Fruit fly (Drosophila melanogaster) whole organism, adult: ENCODE measurements around the gene CG10616.

Experiments used
- CG12768 ChIP-seq: fragments of 200-800 bp; sonication (Bioruptor generic); optimal IDR thresholded peaks from 2 replicates; lab custom pipeline; 2017; ENCODE audit warnings: missing biosample characterization, missing genetic modification characterization, mild to moderate bottlenecking, moderate library complexity, missing genetic modification reagents
- CG14711 ChIP-seq: fragments of 200-800 bp; sonication (Bioruptor generic); optimal IDR thresholded peaks from 2 replicates; lab custom pipeline; 2018; ENCODE audit warnings: missing biosample characterization, mild to moderate bottlenecking, missing genetic modification characterization, moderate library complexity
- CG5204 ChIP-seq: fragments of 200-800 bp; sonication (Bioruptor generic); optimal IDR thresholded peaks from 2 replicates; lab custom pipeline; 2016; ENCODE audit warnings: missing biosample characterization, missing genetic modification characterization
- CG7045 ChIP-seq: fragments of 200-800 bp; sonication (Bioruptor generic); optimal IDR thresholded peaks from 2 replicates; lab custom pipeline; 2017; ENCODE audit warnings: missing biosample characterization, mild to moderate bottlenecking, missing genetic modification characterization
- Clk ChIP-seq: fragments of 200-800 bp; sonication (Bioruptor generic); optimal IDR thresholded peaks from 2 replicates; lab custom pipeline; 2017; ENCODE audit warnings: missing biosample characterization, missing genetic modification characterization
- Crg-1 ChIP-seq: fragments of 200-800 bp; sonication (Bioruptor generic); optimal IDR thresholded peaks from 2 replicates; lab custom pipeline; 2016; ENCODE audit warnings: missing biosample characterization, missing genetic modification characterization
- Mnt ChIP-seq: fragments of 200-800 bp; sonication (Bioruptor generic); optimal IDR thresholded peaks from 2 replicates; lab custom pipeline; 2016; ENCODE audit warnings: missing biosample characterization, mild to moderate bottlenecking, missing genetic modification characterization
- bab1 ChIP-seq: fragments of 200-800 bp; sonication (Bioruptor generic); optimal IDR thresholded peaks from 3 replicates; lab custom pipeline; 2019; ENCODE audit warnings: missing biosample characterization, mild to moderate bottlenecking, missing genetic modification characterization, moderate library complexity
- ovo ChIP-seq: fragments of 200-800 bp; sonication (Bioruptor generic); optimal IDR thresholded peaks from 2 replicates; lab custom pipeline; 2016; ENCODE audit warnings: missing biosample characterization, missing genetic modification characterization

DNA sequence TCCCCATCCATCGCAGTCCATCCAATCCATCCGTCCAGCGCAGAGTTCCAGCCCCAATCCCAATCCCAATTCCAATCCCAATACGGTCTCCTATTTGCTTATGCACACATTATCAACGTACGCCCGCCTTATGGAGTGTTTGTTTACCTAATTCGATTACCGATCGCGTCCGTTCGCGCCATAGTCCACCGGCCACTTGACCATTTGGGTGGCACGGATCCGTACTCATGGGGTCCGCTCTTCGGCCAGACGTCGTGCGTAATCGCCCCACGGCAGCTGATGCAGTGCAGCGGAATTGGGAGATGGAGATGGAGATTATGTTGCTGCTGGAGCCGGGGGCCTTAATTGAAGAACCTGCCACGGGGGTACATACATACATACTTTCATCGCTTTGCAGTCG, 1.0 kb upstream of the CG10616 start:
- TF ChIP-seq Clk (GFP tag; lab: Kevin White, UChicago) = no peak
- no peak for TF ChIP-seq CG14711
- no peak for TF ChIP-seq Crg-1
- no peak for TF ChIP-seq ovo (GFP tag; lab: Kevin White, UChicago)
- no peak for TF ChIP-seq CG5204 (GFP tag; lab: Kevin White, UChicago)
- no peak for TF ChIP-seq Mnt (GFP tag; lab: Kevin White, UChicago)
- TF ChIP-seq bab1 (GFP tag; lab: Kevin White, UChicago) = no peak
- TF ChIP-seq CG7045 = no peak
- no peak for TF ChIP-seq CG12768
